Fruit fly (Drosophila melanogaster) whole organism, adult: ENCODE measurements around the gene CG2875.

Experiments
- CG1620 ChIP-seq: fragments of 200-800 bp; sonication (Bioruptor generic); optimal IDR thresholded peaks from 2 replicates; lab custom pipeline; 2016; ENCODE audit warnings: missing biosample characterization, missing genetic modification characterization
- Mnt ChIP-seq: fragments of 200-800 bp; sonication (Bioruptor generic); optimal IDR thresholded peaks from 2 replicates; lab custom pipeline; 2016; ENCODE audit warnings: missing biosample characterization, mild to moderate bottlenecking, missing genetic modification characterization
- kay ChIP-seq: fragments of 200-800 bp; sonication (Bioruptor generic); peaks from one replicate; lab custom pipeline; 2016; ENCODE audit warnings: missing biosample characterization, missing genetic modification characterization, borderline replicate concordance
- tj ChIP-seq: fragments of 200-800 bp; sonication (Bioruptor generic); optimal IDR thresholded peaks from 3 replicates; lab custom pipeline; 2017; ENCODE audit warnings: missing biosample characterization, mild to moderate bottlenecking, missing genetic modification characterization, moderate library complexity

dm6 chrX:3594245-3594644, 20.8 kb upstream of the CG2875 start:
- TF ChIP-seq kay (GFP tag; lab: Kevin White, UChicago) = no peak
- TF ChIP-seq Mnt = no peak
- no peak for TF ChIP-seq tj
- TF ChIP-seq CG1620 (GFP tag; lab: Kevin White, UChicago) = no peak
